Worm (Caenorhabditis elegans): Measurements from ENCODE around the gene ada-2.

The ada-2 gene

DNA sequence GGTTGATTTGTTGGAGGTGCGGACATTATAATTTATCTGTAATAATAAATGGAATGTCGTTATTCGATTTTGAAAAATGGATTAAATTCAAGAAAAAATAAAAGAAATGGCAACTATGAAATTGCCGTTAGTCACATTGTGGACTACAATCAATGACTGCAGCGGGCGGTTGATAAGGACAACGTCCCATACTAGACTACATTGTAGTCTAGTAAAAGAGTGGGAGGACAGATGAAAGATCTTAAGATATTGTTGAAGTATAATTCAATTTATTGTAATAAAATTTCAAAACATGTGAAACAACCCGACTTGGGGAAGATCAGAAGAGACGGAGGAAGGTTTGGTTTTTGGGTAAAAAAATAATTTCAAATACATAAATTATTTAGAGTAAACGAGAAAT, at the start of gene ada-2, which contains the start of gene prx-13:
ada-2 (plus strand) TSS at position 282 of the 400 bp plus-strand sequence.
prx-13 (minus strand) TSS at position 38 of the 400 bp plus-strand sequence.
- peak; percentile 45 for TF ChIP-seq elt-2 (tag; optimal IDR thresholded peaks at IDR 0.05)
- TF ChIP-seq efl-1 (optimal IDR thresholded peaks at IDR 0.05) = no peak
- peak in 1 of 2 experiments; percentile 78 for TF ChIP-seq efl-1 (GFP tag; optimal IDR thresholded peaks at IDR 0.05 in 1 of 2)
- TF ChIP-seq irx-1 (tag; optimal IDR thresholded peaks at IDR 0.05) = no peak
- no peak for TF ChIP-seq sup-37 (GFP tag; optimal IDR thresholded peaks at IDR 0.05)
- no peak for TF ChIP-seq lin-14 (GFP tag; optimal IDR thresholded peaks at IDR 0.05)
- TF ChIP-seq alr-1 (tag; optimal IDR thresholded peaks at IDR 0.05; ENCODE audit: borderline replicate concordance) = no peak
- no peak for TF ChIP-seq C16A3.4 (tag; optimal IDR thresholded peaks at IDR 0.05)
- TF ChIP-seq zip-4 (GFP tag; optimal IDR thresholded peaks at IDR 0.05) = no peak
- no peak for TF ChIP-seq unc-98 (GFP tag; IDR thresholded peaks at IDR 0.05)
- TF ChIP-seq nhr-84 (tag; optimal IDR thresholded peaks at IDR 0.05) = no peak
- peak in 1 of 2 experiments; percentile 14 for TF ChIP-seq lin-35 (GFP tag; optimal IDR thresholded peaks at IDR 0.05)
- TF ChIP-seq elt-3 (tag; optimal IDR thresholded peaks at IDR 0.05) = peak in 1 of 6 experiments; percentile 29
- TF ChIP-seq C34B4.2 (tag; optimal IDR thresholded peaks at IDR 0.05) = no peak
- no peak for TF ChIP-seq nhr-11 (tag; optimal IDR thresholded peaks at IDR 0.05)
- peak; percentile 12 for TF ChIP-seq snu-23 (GFP tag; optimal IDR thresholded peaks at IDR 0.05)
- TF ChIP-seq nhr-20 (tag; optimal IDR thresholded peaks at IDR 0.05) = peak; percentile 85
- TF ChIP-seq C04F5.9 (tag; optimal IDR thresholded peaks at IDR 0.05) = no peak

ce11 chrII:7203110-7203509, 48.9 kb upstream of the ada-2 start, which contains the start of gene srd-56:
TSS of gene srd-56 (minus strand) at chrII:7203210.
- no peak for TF ChIP-seq rnt-1 (tag; optimal IDR thresholded peaks at IDR 0.05)
- TF ChIP-seq tlp-1 (tag; optimal IDR thresholded peaks at IDR 0.05) = no peak
- no peak for TF ChIP-seq lir-3 (tag; optimal IDR thresholded peaks at IDR 0.05; ENCODE audit: poor library complexity)
- TF ChIP-seq egl-13 (tag; optimal IDR thresholded peaks at IDR 0.05) = no peak
- no peak for TF ChIP-seq fkh-8 (tag; optimal IDR thresholded peaks at IDR 0.05)
- TF ChIP-seq tbx-2 (tag; optimal IDR thresholded peaks at IDR 0.05) = no peak

ce11 chrII:7204951-7205350, 47.1 kb upstream of the ada-2 start, which contains the start of gene srd-58:
TSS of gene srd-58 (minus strand) at chrII:7205051.
- no peak for TF ChIP-seq lin-13 (GFP tag; optimal IDR thresholded peaks at IDR 0.05)
- TF ChIP-seq ceh-90 (tag; optimal IDR thresholded peaks at IDR 0.05) = no peak
- TF ChIP-seq C16A3.4 (tag; optimal IDR thresholded peaks at IDR 0.05) = no peak
- TF ChIP-seq jun-1 (tag; optimal IDR thresholded peaks at IDR 0.05) = no peak
- no peak for TF ChIP-seq nhr-12 (tag; optimal IDR thresholded peaks at IDR 0.05)
- no peak for TF ChIP-seq sup-37 (GFP tag; optimal IDR thresholded peaks at IDR 0.05)
- TF ChIP-seq nhr-90 (tag; optimal IDR thresholded peaks at IDR 0.05; ENCODE audit: poor library complexity) = no peak
- no peak for TF ChIP-seq irx-1 (tag; optimal IDR thresholded peaks at IDR 0.05)
- no peak for TF ChIP-seq ztf-11 (tag; optimal IDR thresholded peaks at IDR 0.05)
- no peak for TF ChIP-seq nhr-71 (tag; optimal IDR thresholded peaks at IDR 0.05)
- no peak for TF ChIP-seq blmp-1 (tag; optimal IDR thresholded peaks at IDR 0.05)

DNA sequence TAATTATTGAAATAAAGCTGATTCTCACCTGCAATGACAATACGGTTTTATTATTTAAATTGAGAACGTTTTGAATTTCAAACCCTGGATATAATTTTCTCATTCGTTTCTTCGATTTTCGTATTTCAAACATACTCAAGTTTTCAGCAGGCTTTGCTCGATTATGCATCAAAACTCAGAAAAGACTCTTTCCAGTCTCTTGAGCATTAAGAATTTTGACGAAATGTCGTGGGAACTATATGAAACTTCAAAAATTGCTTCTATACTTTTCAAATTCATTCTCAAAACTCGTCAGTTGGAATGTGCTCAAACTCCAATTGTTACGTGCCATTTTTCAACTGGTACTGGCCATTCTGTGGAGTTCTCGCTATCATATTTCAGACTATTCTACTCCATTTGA, 46.7 kb upstream of the ada-2 start, which contains the start of gene srd-59:
srd-59 (plus strand) TSS at position 301 of the 400 bp plus-strand sequence.
- TF ChIP-seq egl-27 (tag; optimal IDR thresholded peaks at IDR 0.05) (no peak), lin-13 (GFP tag; optimal IDR thresholded peaks at IDR 0.05) (no peak), ceh-63 (GFP tag; optimal IDR thresholded peaks at IDR 0.05) (no peak), F16B12.6 (tag; optimal IDR thresholded peaks at IDR 0.05) (no peak), C16A3.4 (tag; optimal IDR thresholded peaks at IDR 0.05) (no peak), blmp-1 (tag; optimal IDR thresholded peaks at IDR 0.05) (no peak), tlp-1 (tag; optimal IDR thresholded peaks at IDR 0.05) (no peak), sup-37 (GFP tag; optimal IDR thresholded peaks at IDR 0.05) (no peak), nhr-11 (tag; optimal IDR thresholded peaks at IDR 0.05) (no peak), grh-1 (GFP tag; IDR thresholded peaks at IDR 0.05) (no peak), ceh-82 (tag; optimal IDR thresholded peaks at IDR 0.05) (no peak), sptf-1 (tag; optimal IDR thresholded peaks at IDR 0.05) (no peak), zag-1 (tag; optimal IDR thresholded peaks at IDR 0.05) (no peak), nhr-12 (tag; optimal IDR thresholded peaks at IDR 0.05) (no peak), sox-4 (tag; optimal IDR thresholded peaks at IDR 0.05) (no peak), nhr-237 (tag; optimal IDR thresholded peaks at IDR 0.05) (no peak), alr-1 (tag; optimal IDR thresholded peaks at IDR 0.05; ENCODE audit: borderline replicate concordance) (no peak), xbp-1 (tag; optimal IDR thresholded peaks at IDR 0.05) (no peak), ces-1 (GFP tag; optimal IDR thresholded peaks at IDR 0.05) (no peak), lsy-2 (tag; optimal IDR thresholded peaks at IDR 0.05) (no peak)

All from whole organism, L1 larva.